Fruit fly (Drosophila melanogaster) whole organism, pupa: ENCODE data around the gene CG13023.
A peak's percentile ranks its signal among the peaks of the same experiment; 100 is the strongest.

Experiments used
- CG12605 ChIP-seq: fragments of 200-800 bp; sonication (Bioruptor generic); IDR thresholded peaks from 2 replicates; pipeline ENCODE4 v1.3.6; 2022; ENCODE audit warnings: missing biosample characterization, missing genetic modification characterization
- CG13204 ChIP-seq: fragments of 200-800 bp; sonication (Bioruptor generic); optimal IDR thresholded peaks from 2 replicates; lab custom pipeline; 2018; ENCODE audit warnings: missing biosample characterization, mild to moderate bottlenecking, missing genetic modification characterization, moderate library complexity
- CG15710 ChIP-seq: fragments of 200-800 bp; sonication (Bioruptor generic); optimal IDR thresholded peaks from 2 replicates; lab custom pipeline; 2018; ENCODE audit warnings: missing biosample characterization, mild to moderate bottlenecking, missing genetic modification characterization, moderate library complexity
- CG32121 ChIP-seq: fragments of 200-800 bp; sonication (Bioruptor generic); IDR thresholded peaks from 2 replicates; pipeline ENCODE4 v1.3.6; 2022; ENCODE audit warnings: missing biosample characterization, missing genetic modification characterization
- CG4496 ChIP-seq: fragments of 200-800 bp; sonication (Bioruptor generic); IDR thresholded peaks from 3 replicates; pipeline ENCODE4 v1.3.6; 2022; ENCODE audit warnings: missing biosample characterization, missing genetic modification characterization
- CG8159 ChIP-seq: fragments of 200-800 bp; sonication (Bioruptor generic); optimal IDR thresholded peaks from 3 replicates; lab custom pipeline; 2018; ENCODE audit warnings: missing biosample characterization, mild to moderate bottlenecking, missing genetic modification characterization, moderate library complexity
- CG9948 ChIP-seq: fragments of 200-800 bp; sonication (Bioruptor generic); optimal IDR thresholded peaks from 2 replicates; lab custom pipeline; 2018; ENCODE audit warnings: missing biosample characterization, mild to moderate bottlenecking, missing genetic modification characterization, moderate library complexity
- Ets98B ChIP-seq: fragments of 200-800 bp; sonication (Bioruptor generic); IDR thresholded peaks from 2 replicates; pipeline ENCODE4 v1.3.6; 2022; ENCODE audit warnings: missing biosample characterization, missing genetic modification characterization
- Pif1A ChIP-seq: fragments of 200-800 bp; sonication (Bioruptor generic); optimal IDR thresholded peaks from 3 replicates; lab custom pipeline; 2016; ENCODE audit warnings: missing biosample characterization, missing genetic modification characterization
- Pif1B ChIP-seq: fragments of 200-800 bp; sonication (Bioruptor generic); optimal IDR thresholded peaks from 3 replicates; lab custom pipeline; 2016; ENCODE audit warnings: missing biosample characterization, missing genetic modification characterization
- Snoo ChIP-seq: fragments of 200-800 bp; sonication (Bioruptor generic); optimal IDR thresholded peaks from 3 replicates; lab custom pipeline; 2017; ENCODE audit warnings: missing biosample characterization, mild to moderate bottlenecking, missing genetic modification characterization, inconsistent platforms
- fd96Ca ChIP-seq: fragments of 200-800 bp; sonication (Bioruptor generic); IDR thresholded peaks from 3 replicates; pipeline ENCODE4 v1.3.6; 2022; ENCODE audit warnings: missing biosample characterization, missing genetic modification characterization
- rn ChIP-seq: fragments of 200-800 bp; sonication (Bioruptor generic); IDR thresholded peaks from 2 replicates; pipeline ENCODE4 v1.3.6; 2022; ENCODE audit warnings: missing biosample characterization, missing genetic modification characterization

dm6 chr3L:16956768-16957533, 29.7 kb upstream of the CG13023 start:
- TF ChIP-seq CG32121 (GFP tag; lab: Robert Waterston, UW) (peak; percentile 9; the same call in 1 of the 2 replicates), Pif1A (GFP tag; lab: Kevin White, UChicago) (peak; percentile 31), rn (GFP tag; lab: Robert Waterston, UW) (no peak), Ets98B (no peak), CG13204 (GFP tag; lab: Kevin White, UChicago) (no peak), Pif1B (GFP tag; lab: Kevin White, UChicago) (no peak), CG8159 (tag; lab: Kevin White, UChicago) (no peak), CG15710 (tag; lab: Kevin White, UChicago) (no peak), CG9948 (no peak), Snoo (tag; lab: Kevin White, UChicago) (no peak), CG12605 (GFP tag; lab: Robert Waterston, UW) (no peak; the same call in 1 of the 2 replicates), fd96Ca (GFP tag; lab: Robert Waterston, UW) (no peak), CG4496 (GFP tag; lab: Robert Waterston, UW) (0 out of 3 replicates have a peak, but pooled peaks have one; percentile 7)
